Worm (Caenorhabditis elegans) whole organism, mixed stage, embryonic: ENCODE data around the gene T01G5.8.

ENCODE experiments used
- zip-8 ChIP-seq: fragments of 150-350 bp; optimal IDR thresholded peaks from 2 replicates; lab custom pipeline; 2014; ENCODE audit warnings: missing biosample characterization, missing genetic modification characterization
- ztf-11 ChIP-seq: fragments of 150-350 bp; optimal IDR thresholded peaks from 2 replicates; lab custom pipeline; 2014; ENCODE audit warnings: missing biosample characterization, missing genetic modification characterization

ce11 chrV:15088613-15089012 is 27.5 kb upstream of the T01G5.8 start, which contains the start of gene C01G10.18:
- TF ChIP-seq zip-8 (tag; lab: Kevin White, UChicago) (no peak), ztf-11 (tag; lab: Kevin White, UChicago) (no peak)
